Fruit fly (Drosophila melanogaster) whole organism, prepupa: ENCODE measurements around the gene Osi22.

ENCODE experiments used
- CG10669 ChIP-seq: fragments of 200-800 bp; sonication (Bioruptor generic); optimal IDR thresholded peaks from 3 replicates; lab custom pipeline; 2018; ENCODE audit warnings: missing biosample characterization, mild to moderate bottlenecking, missing genetic modification characterization, moderate library complexity
- CG31627 ChIP-seq: fragments of 200-800 bp; sonication (Bioruptor generic); optimal IDR thresholded peaks from 3 replicates; lab custom pipeline; 2016; ENCODE audit warnings: missing biosample characterization, missing genetic modification characterization
- Sox14 ChIP-seq: fragments of 200-800 bp; sonication (Bioruptor generic); optimal IDR thresholded peaks from 3 replicates; lab custom pipeline; 2016; ENCODE audit warnings: missing biosample characterization, missing genetic modification characterization
- cyc ChIP-seq: fragments of 200-800 bp; sonication (Bioruptor generic); optimal IDR thresholded peaks from 3 replicates; lab custom pipeline; 2016; ENCODE audit warnings: missing biosample characterization, missing genetic modification characterization

DNA sequence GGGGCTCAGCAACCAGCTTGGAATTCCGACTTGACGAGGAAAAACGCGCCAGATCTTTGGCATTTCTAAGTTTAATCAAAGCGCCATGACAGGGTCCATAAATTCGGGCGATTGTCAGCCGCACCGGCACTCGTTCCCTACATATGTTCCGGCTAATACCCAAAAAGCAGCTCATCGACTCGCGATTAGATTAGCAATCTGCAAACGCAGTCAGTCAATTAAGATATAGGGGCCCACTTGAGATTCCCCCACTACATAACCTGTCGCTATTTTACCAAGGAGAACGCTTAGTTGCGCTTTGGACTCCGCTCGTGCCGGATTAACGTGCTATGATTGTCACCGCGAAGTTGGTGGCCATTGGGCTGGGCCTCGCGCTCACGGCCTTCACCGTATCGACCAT is 4.0 kb downstream of the Osi22 start, which contains the start of gene CG8773:
- TF ChIP-seq CG10669 (GFP tag; lab: Kevin White, UChicago) (no peak), CG31627 (GFP tag; lab: Kevin White, UChicago) (no peak), cyc (GFP tag; lab: Kevin White, UChicago) (no peak), Sox14 (GFP tag; lab: Kevin White, UChicago) (no peak)
